Worm (Caenorhabditis elegans) whole organism, L4 larva: ENCODE data around the gene gut-2.

Source experiments
- R02D3.7 ChIP-seq: fragments of 150-350 bp; sonication (generic microtip); optimal IDR thresholded peaks from 3 replicates; lab custom pipeline; 2014; ENCODE audit warnings: missing biosample characterization, missing genetic modification characterization
- T20F7.1 ChIP-seq: fragments of 200-800 bp; sonication (Bioruptor generic); optimal IDR thresholded peaks from 2 replicates; lab custom pipeline; 2018; ENCODE audit warnings: mild to moderate bottlenecking, missing genetic modification characterization, missing compliant biosample characterization
- T26A8.4 ChIP-seq: fragments of 200-800 bp; sonication (Bioruptor generic); IDR thresholded peaks from 2 replicates; pipeline ENCODE4 v1.3.6; 2022; ENCODE audit warnings: missing genetic modification characterization, missing compliant biosample characterization
- Y48G9A.11 ChIP-seq: fragments of 200-800 bp; sonication (Bioruptor generic); IDR thresholded peaks from 2 replicates; pipeline ENCODE4 v1.3.6; 2022; ENCODE audit warnings: missing genetic modification reagents, missing genetic modification characterization, missing compliant biosample characterization
- Y5F2A.4 ChIP-seq: fragments of 200-800 bp; sonication (Bioruptor generic); optimal IDR thresholded peaks from 2 replicates; lab custom pipeline; 2018; ENCODE audit warnings: mild to moderate bottlenecking, missing genetic modification characterization, missing compliant biosample characterization
- ZK337.2 ChIP-seq: fragments of 200-800 bp; sonication (Bioruptor generic); IDR thresholded peaks from 2 replicates; pipeline ENCODE4 v1.3.6; 2022; ENCODE audit warnings: missing genetic modification reagents, missing genetic modification characterization, missing compliant biosample characterization
- ZK546.5 ChIP-seq, 2 experiments: sonication (generic microtip); optimal IDR thresholded peaks; 2 replicates each; lab custom pipeline; 2017; ENCODE audit warnings: missing biosample characterization in 2 of 2, missing genetic modification characterization in 2 of 2
- aha-1 ChIP-seq: fragments of 150-350 bp; peaks from one replicate; lab custom pipeline; 2014; ENCODE audit warnings: missing biosample characterization, missing genetic modification characterization
- ceh-28 ChIP-seq: fragments of 150-350 bp; optimal IDR thresholded peaks from 2 replicates; lab custom pipeline; 2014; ENCODE audit warnings: missing biosample characterization, missing genetic modification reagents, missing genetic modification characterization
- ceh-62 ChIP-seq: sonication (generic microtip); optimal IDR thresholded peaks from 2 replicates; lab custom pipeline; 2017; ENCODE audit warnings: missing biosample characterization, missing genetic modification characterization
- ctbp-1 ChIP-seq: fragments of 200-800 bp; sonication (Bioruptor generic); IDR thresholded peaks from 2 replicates; pipeline ENCODE4 v1.3.6; 2022; ENCODE audit warnings: missing genetic modification reagents, missing genetic modification characterization, missing compliant biosample characterization
- daf-16 ChIP-seq, 3 experiments: sonication (generic microtip); optimal IDR thresholded peaks; 2 replicates each; lab custom pipeline; 2016 to 2017; ENCODE audit warnings: missing genetic modification characterization in 3 of 3, missing genetic modification reagents in 3 of 3, mild to moderate bottlenecking in 2 of 3, missing compliant biosample characterization in 2 of 3, missing biosample characterization in 1 of 3, moderate library complexity in 1 of 3
- daf-8 ChIP-seq: fragments of 200-800 bp; sonication (Bioruptor generic); IDR thresholded peaks from 2 replicates; pipeline ENCODE4 v1.3.6; 2022; ENCODE audit warnings: missing genetic modification characterization, missing compliant biosample characterization
- dmd-6 ChIP-seq: fragments of 200-800 bp; sonication (Bioruptor generic); IDR thresholded peaks from 2 replicates; pipeline ENCODE4 v1.3.6; 2022; ENCODE audit warnings: missing genetic modification reagents, missing genetic modification characterization, missing compliant biosample characterization
- dmd-8 ChIP-seq: fragments of 200-800 bp; sonication (Bioruptor generic); IDR thresholded peaks from 2 replicates; pipeline ENCODE4 v1.3.6; 2022; ENCODE audit warnings: missing genetic modification characterization, missing compliant biosample characterization
- dmd-9 ChIP-seq: fragments of 200-800 bp; sonication (Bioruptor generic); IDR thresholded peaks from 2 replicates; pipeline ENCODE4 v1.3.6; 2022; ENCODE audit warnings: missing genetic modification reagents, missing genetic modification characterization, missing compliant biosample characterization
- dpl-1 ChIP-seq: fragments of 150-350 bp; optimal IDR thresholded peaks from 2 replicates; lab custom pipeline; 2014; ENCODE audit warnings: missing biosample characterization, missing genetic modification reagents, missing genetic modification characterization
- dve-1 ChIP-seq: sonication (generic microtip); optimal IDR thresholded peaks from 2 replicates; lab custom pipeline; 2017; ENCODE audit warnings: antibody characterized with exemption, mild to moderate bottlenecking, missing genetic modification characterization, missing compliant biosample characterization; ENCODE audit not compliant: insufficient read depth
- hif-1 ChIP-seq, 2 experiments: sonication (generic microtip); optimal IDR thresholded peaks; 2 replicates each; lab custom pipeline; 2016 to 2017; ENCODE audit warnings: missing compliant biosample characterization in 2 of 2, missing genetic modification characterization in 2 of 2, missing genetic modification reagents in 2 of 2, missing genotype in 2 of 2, mild to moderate bottlenecking in 1 of 2
- hlh-11 ChIP-seq: fragments of 200-800 bp; sonication (Bioruptor generic); optimal IDR thresholded peaks from 2 replicates; lab custom pipeline; 2018; ENCODE audit warnings: mild to moderate bottlenecking, missing genetic modification characterization, missing compliant biosample characterization
- lin-38 ChIP-seq: fragments of 200-800 bp; sonication (Bioruptor generic); IDR thresholded peaks from 2 replicates; pipeline ENCODE4 v1.3.6; 2022; ENCODE audit warnings: missing genetic modification reagents, missing genetic modification characterization, missing compliant biosample characterization
- lir-3 ChIP-seq: sonication (generic microtip); optimal IDR thresholded peaks from 2 replicates; lab custom pipeline; 2016; ENCODE audit warnings: mild to moderate bottlenecking, missing genetic modification characterization, missing compliant biosample characterization
- madf-5 ChIP-seq, 2 experiments: fragments of 200-800 bp; sonication (Bioruptor generic); IDR thresholded peaks; 2 replicates each; pipeline ENCODE4 v1.3.6; 2022; ENCODE audit warnings: missing compliant biosample characterization in 2 of 2, missing genetic modification characterization in 2 of 2
- madf-9 ChIP-seq: fragments of 200-800 bp; sonication (Bioruptor generic); conservative IDR thresholded peaks from 2 replicates; pipeline ENCODE4 v1.3.6; 2022; ENCODE audit warnings: missing genetic modification reagents, missing genetic modification characterization, missing compliant biosample characterization
- mdl-1 ChIP-seq, 2 experiments: fragments of 150-350 bp in 1 of 2; sonication (generic microtip) in 1 of 2; optimal IDR thresholded peaks; 2 replicates each; lab custom pipeline; 2014 to 2017; ENCODE audit warnings: missing biosample characterization in 2 of 2, missing genetic modification characterization in 2 of 2
- mep-1 ChIP-seq: fragments of 150-350 bp; sonication (generic microtip); optimal IDR thresholded peaks from 3 replicates; lab custom pipeline; 2014; ENCODE audit warnings: missing biosample characterization, missing genetic modification characterization
- mes-2 ChIP-seq: sonication (generic microtip); optimal IDR thresholded peaks from 2 replicates; lab custom pipeline; 2016; ENCODE audit warnings: missing genotype, mild to moderate bottlenecking, missing genetic modification characterization, missing compliant biosample characterization; ENCODE audit not compliant: poor library complexity, severe bottlenecking
- nhr-10 ChIP-seq: fragments of 150-350 bp; optimal IDR thresholded peaks from 2 replicates; lab custom pipeline; 2014; ENCODE audit warnings: missing biosample characterization, missing genetic modification characterization
- nhr-11 ChIP-seq: fragments of 150-350 bp; optimal IDR thresholded peaks from 2 replicates; lab custom pipeline; 2014; ENCODE audit warnings: missing biosample characterization, missing genetic modification characterization
- nhr-237 ChIP-seq: sonication (generic microtip); optimal IDR thresholded peaks from 2 replicates; lab custom pipeline; 2017; ENCODE audit warnings: missing biosample characterization, missing genetic modification characterization
- nhr-28 ChIP-seq: fragments of 150-350 bp; optimal IDR thresholded peaks from 2 replicates; lab custom pipeline; 2014; ENCODE audit warnings: missing biosample characterization, missing genetic modification characterization
- nhr-41 ChIP-seq: fragments of 200-800 bp; sonication (Bioruptor generic); IDR thresholded peaks from 2 replicates; pipeline ENCODE4 v1.3.6; 2022; ENCODE audit warnings: missing genetic modification reagents, missing genetic modification characterization, missing compliant biosample characterization
- nhr-48 ChIP-seq: sonication (generic microtip); optimal IDR thresholded peaks from 2 replicates; lab custom pipeline; 2016; ENCODE audit warnings: mild to moderate bottlenecking, missing genetic modification characterization, missing compliant biosample characterization
- nhr-6 ChIP-seq: fragments of 150-350 bp; optimal IDR thresholded peaks from 2 replicates; lab custom pipeline; 2014; ENCODE audit warnings: missing biosample characterization, missing genetic modification characterization
- nhr-77 ChIP-seq: fragments of 150-350 bp; optimal IDR thresholded peaks from 2 replicates; lab custom pipeline; 2014; ENCODE audit warnings: missing biosample characterization, missing genetic modification characterization
- pha-4 ChIP-seq, 2 experiments: fragments of 150-350 bp in 1 of 2; fragments of 200-800 bp in 1 of 2; sonication (Bioruptor generic) in 1 of 2; IDR thresholded peaks in 1 of 2; optimal IDR thresholded peaks in 1 of 2; 2 replicates each; pipeline versions ENCODE4 v1.3.6 to Lab custom; 2014 to 2022; ENCODE audit warnings: missing genetic modification characterization in 2 of 2, missing genetic modification reagents in 2 of 2, missing biosample characterization in 1 of 2, missing compliant biosample characterization in 1 of 2
- php-3 ChIP-seq: fragments of 200-800 bp; sonication (Bioruptor generic); IDR thresholded peaks from 2 replicates; pipeline ENCODE4 v1.3.6; 2022; ENCODE audit warnings: missing genetic modification reagents, missing genetic modification characterization, missing compliant biosample characterization
- pqm-1 ChIP-seq: sonication (generic microtip); optimal IDR thresholded peaks from 2 replicates; lab custom pipeline; 2017; ENCODE audit warnings: missing biosample characterization, missing genetic modification characterization
- rbr-2 ChIP-seq: sonication (generic microtip); optimal IDR thresholded peaks from 2 replicates; lab custom pipeline; 2016; ENCODE audit warnings: missing genotype, missing genetic modification characterization, missing compliant biosample characterization
- snpc-1.2 ChIP-seq: fragments of 200-800 bp; sonication (Bioruptor generic); IDR thresholded peaks from 2 replicates; pipeline ENCODE4 v1.3.6; 2022; ENCODE audit warnings: missing genetic modification reagents, missing genetic modification characterization, missing compliant biosample characterization
- snpc-4 ChIP-seq: fragments of 150-350 bp; optimal IDR thresholded peaks from 2 replicates; lab custom pipeline; 2014; ENCODE audit warnings: missing biosample characterization, missing genetic modification characterization
- spr-1 ChIP-seq: sonication (generic microtip); optimal IDR thresholded peaks from 2 replicates; lab custom pipeline; 2016; ENCODE audit warnings: mild to moderate bottlenecking, missing genetic modification characterization, missing compliant biosample characterization
- spr-3 ChIP-seq: fragments of 200-800 bp; sonication (Bioruptor generic); optimal IDR thresholded peaks from 2 replicates; lab custom pipeline; 2018; ENCODE audit warnings: mild to moderate bottlenecking, missing genetic modification characterization, missing compliant biosample characterization
- vab-7 ChIP-seq: fragments of 200-800 bp; sonication (Bioruptor generic); IDR thresholded peaks from 2 replicates; pipeline ENCODE4 v1.3.6; 2022; ENCODE audit warnings: missing genetic modification reagents, missing genetic modification characterization, missing compliant biosample characterization
- zip-2 ChIP-seq: fragments of 150-350 bp; optimal IDR thresholded peaks from 2 replicates; lab custom pipeline; 2014; ENCODE audit warnings: missing biosample characterization, missing genetic modification characterization

The gut-2 gene

ce11 chrV:13529165-13529564, 31.7 kb downstream of the gut-2 start (continued):
- no peak for TF ChIP-seq dmd-8
- TF ChIP-seq nhr-10, result no peak
- no peak for TF ChIP-seq nhr-41
- TF ChIP-seq madf-5 (GFP tag; IDR thresholded peaks at IDR 0.05; lab: Robert Waterston, UW), result no peak
- no peak for TF ChIP-seq ctbp-1 (GFP tag; lab: Robert Waterston, UW)
- no peak for TF ChIP-seq madf-9 (GFP tag; lab: Robert Waterston, UW)
- no peak for TF ChIP-seq Y48G9A.11 (GFP tag; lab: Robert Waterston, UW)
- peak; percentile 25 for TF ChIP-seq nhr-6 (tag; lab: Kevin White, UChicago)
- no peak for TF ChIP-seq nhr-237 (tag; lab: Kevin White, UChicago)
- TF ChIP-seq vab-7 (GFP tag; lab: Robert Waterston, UW), result no peak
- no peak for TF ChIP-seq rbr-2 (tag; lab: Kevin White, UChicago)
- no peak for TF ChIP-seq aha-1 (tag; lab: Kevin White, UChicago)
- no peak for TF ChIP-seq spr-1 (tag; lab: Kevin White, UChicago)
- TF ChIP-seq ZK546.5 (tag; optimal IDR thresholded peaks at IDR 0.05; lab: Kevin White, UChicago), result no peak
- TF ChIP-seq spr-3 (GFP tag; lab: Kevin White, UChicago), result no peak
- no peak for TF ChIP-seq lir-3 (tag; lab: Kevin White, UChicago)
- no peak for TF ChIP-seq snpc-1.2 (GFP tag; lab: Robert Waterston, UW)
- TF ChIP-seq T26A8.4 (GFP tag; lab: Robert Waterston, UW), result no peak; the same call in 1 of the 2 replicates
- TF ChIP-seq php-3 (GFP tag; lab: Robert Waterston, UW), result no peak
- peak; percentile 35 for TF ChIP-seq nhr-77
- no peak for TF ChIP-seq R02D3.7 (tag; lab: Kevin White, UChicago)
- no peak for TF ChIP-seq nhr-48 (tag; lab: Kevin White, UChicago)
- no peak for TF ChIP-seq daf-8 (GFP tag; lab: Robert Waterston, UW)
- TF ChIP-seq lin-38, result no peak
- TF ChIP-seq dve-1 (tag; lab: Kevin White, UChicago), result peak; percentile 75
- peak; percentile 19 for TF ChIP-seq mep-1 (tag; lab: Kevin White, UChicago)
- no peak for TF ChIP-seq ZK337.2 (GFP tag; lab: Robert Waterston, UW)
- TF ChIP-seq mes-2, result no peak
- no peak for TF ChIP-seq Y5F2A.4 (GFP tag; lab: Kevin White, UChicago)
- no peak for TF ChIP-seq pha-4 (GFP tag; IDR thresholded peaks at IDR 0.05; lab: Robert Waterston, UW)
- TF ChIP-seq pha-4 (tag; optimal IDR thresholded peaks at IDR 0.05; lab: Kevin White, UChicago), result no peak
- no peak for TF ChIP-seq nhr-11 (tag; lab: Kevin White, UChicago)
- no peak for TF ChIP-seq ceh-62 (tag; lab: Kevin White, UChicago)
- TF ChIP-seq, all 104 proteins: peak for 8

DNA sequence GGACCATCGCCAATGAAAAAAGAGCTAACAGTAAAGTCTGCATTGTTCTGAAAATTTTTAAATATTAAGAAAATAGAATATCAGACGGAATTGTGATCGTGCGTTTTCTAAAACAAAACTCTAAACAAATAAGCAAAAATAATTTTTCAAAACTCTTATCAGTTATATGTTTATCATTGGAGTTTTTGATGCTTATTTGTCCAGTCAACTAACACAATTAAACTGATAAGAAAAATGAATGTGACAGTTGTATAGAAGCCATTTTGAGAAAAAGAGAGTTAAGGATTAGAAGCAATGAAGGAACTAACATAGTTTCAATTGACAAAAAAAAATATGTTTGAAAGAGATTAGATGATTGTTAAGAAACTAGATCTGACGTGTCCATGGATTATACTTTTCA, 33.2 kb downstream of the gut-2 start, which contains the start of gene ttr-44:
Gene ttr-44, minus strand, starts transcription at position 47 of the 400 bp plus-strand sequence.
- TF ChIP-seq dve-1 (tag; lab: Kevin White, UChicago) (peak; percentile 92), mdl-1 (tag; optimal IDR thresholded peaks at IDR 0.05; lab: Kevin White, UChicago) (no peak), hif-1 (tag; optimal IDR thresholded peaks at IDR 0.05; lab: Kevin White, UChicago) (peak in 1 of 2 experiments; percentile 44), dmd-6 (GFP tag; lab: Robert Waterston, UW) (peak; percentile 76), nhr-28 (tag; lab: Kevin White, UChicago) (peak; percentile 72), hlh-11 (peak; percentile 35), nhr-6 (tag; lab: Kevin White, UChicago) (peak; percentile 23), zip-2 (tag; lab: Kevin White, UChicago) (peak; percentile 29), dmd-9 (GFP tag; lab: Robert Waterston, UW) (no peak), dpl-1 (no peak), nhr-77 (peak; percentile 57), T20F7.1 (GFP tag; lab: Kevin White, UChicago) (peak; percentile 16), php-3 (GFP tag; lab: Robert Waterston, UW) (0 out of 2 replicates have a peak, but pooled peaks have one; percentile 40), ceh-28 (tag; lab: Kevin White, UChicago) (no peak), snpc-4 (tag; lab: Kevin White, UChicago) (no peak), daf-16 (GFP tag; optimal IDR thresholded peaks at IDR 0.05; lab: Kevin White, UChicago) (no peak), daf-16 (tag; optimal IDR thresholded peaks at IDR 0.05; lab: Kevin White, UChicago) (peak; percentile 95), pqm-1 (tag; lab: Kevin White, UChicago) (peak; percentile 70)
